Fruit fly (Drosophila melanogaster) whole organism, embryonic: Measurements from ENCODE around the gene CG13390.

Experiments used
- CG10209 ChIP-seq: fragments of 200-800 bp; sonication (Bioruptor generic); optimal IDR thresholded peaks from 3 replicates; lab custom pipeline; 2017; ENCODE audit warnings: missing biosample characterization, mild to moderate bottlenecking, missing genetic modification characterization, missing genetic modification reagents
- CG10979 ChIP-seq: fragments of 200-800 bp; sonication (Bioruptor generic); optimal IDR thresholded peaks from 2 replicates; lab custom pipeline; 2018; ENCODE audit warnings: missing biosample characterization, mild to moderate bottlenecking, missing genetic modification characterization, moderate library complexity
- CG12219 ChIP-seq: fragments of 200-800 bp; sonication (Bioruptor generic); optimal IDR thresholded peaks from 3 replicates; lab custom pipeline; 2018; ENCODE audit warnings: missing biosample characterization, mild to moderate bottlenecking, missing genetic modification characterization
- CG1233 ChIP-seq: fragments of 200-800 bp; sonication (Bioruptor generic); optimal IDR thresholded peaks from 4 replicates; lab custom pipeline; 2018; ENCODE audit warnings: missing biosample characterization, mild to moderate bottlenecking, missing genetic modification characterization
- CG12659 ChIP-seq: fragments of 200-800 bp; sonication (Bioruptor generic); optimal IDR thresholded peaks from 3 replicates; lab custom pipeline; 2017; ENCODE audit warnings: mild to moderate bottlenecking, missing biosample characterization, missing genetic modification reagents, missing genetic modification characterization
- CG13894 ChIP-seq: fragments of 200-800 bp; sonication (Bioruptor generic); optimal IDR thresholded peaks from 3 replicates; lab custom pipeline; 2018; ENCODE audit warnings: missing biosample characterization, mild to moderate bottlenecking, missing genetic modification characterization, moderate library complexity
- CG14710 ChIP-seq: fragments of 200-800 bp; sonication (Bioruptor generic); optimal IDR thresholded peaks from 3 replicates; lab custom pipeline; 2019; ENCODE audit warnings: missing biosample characterization, mild to moderate bottlenecking, missing genetic modification characterization, moderate library complexity
- CG2712 ChIP-seq: fragments of 200-800 bp; optimal IDR thresholded peaks from 3 replicates; lab custom pipeline; 2019; ENCODE audit warnings: missing biosample characterization, mild to moderate bottlenecking, missing genetic modification characterization, moderate library complexity
- CG2889 ChIP-seq: fragments of 200-800 bp; sonication (Bioruptor generic); IDR thresholded peaks from 3 replicates; pipeline ENCODE4 v1.3.6; 2022; ENCODE audit warnings: missing biosample characterization, missing genetic modification characterization
- CG3847 ChIP-seq: fragments of 200-800 bp; sonication (Bioruptor generic); IDR thresholded peaks from 2 replicates; pipeline ENCODE4 v1.3.6; 2022; ENCODE audit warnings: missing biosample characterization, missing genetic modification characterization
- CG4820 ChIP-seq: fragments of 200-800 bp; sonication (Bioruptor generic); optimal IDR thresholded peaks from 3 replicates; lab custom pipeline; 2016; ENCODE audit warnings: missing biosample characterization, missing genetic modification characterization
- CG6683 ChIP-seq: fragments of 200-800 bp; sonication (Bioruptor generic); optimal IDR thresholded peaks from 2 replicates; lab custom pipeline; 2017; ENCODE audit warnings: missing biosample characterization, mild to moderate bottlenecking, missing genetic modification characterization, missing genetic modification reagents
- CG7271 ChIP-seq: fragments of 200-800 bp; sonication (Bioruptor generic); optimal IDR thresholded peaks from 2 replicates; lab custom pipeline; 2018; ENCODE audit warnings: missing biosample characterization, mild to moderate bottlenecking, missing genetic modification characterization, moderate library complexity
- CG7786 ChIP-seq: fragments of 200-800 bp; sonication (Bioruptor generic); optimal IDR thresholded peaks from 2 replicates; lab custom pipeline; 2016; ENCODE audit warnings: missing biosample characterization, missing genetic modification characterization
- CG9817 ChIP-seq: fragments of 200-800 bp; sonication (Bioruptor generic); optimal IDR thresholded peaks from 2 replicates; lab custom pipeline; 2018; ENCODE audit warnings: missing biosample characterization, mild to moderate bottlenecking, missing genetic modification characterization, moderate library complexity
- CHES-1-like ChIP-seq: fragments of 200-800 bp; sonication (Bioruptor generic); optimal IDR thresholded peaks from 2 replicates; lab custom pipeline; 2016; ENCODE audit warnings: missing biosample characterization, missing genetic modification characterization
- CoRest ChIP-seq: fragments of 200-800 bp; sonication (Bioruptor generic); optimal IDR thresholded peaks from 3 replicates; lab custom pipeline; 2018; ENCODE audit warnings: missing biosample characterization, mild to moderate bottlenecking, missing genetic modification characterization, moderate library complexity
- Dip3 ChIP-seq: fragments of 200-800 bp; sonication (Bioruptor generic); optimal IDR thresholded peaks from 3 replicates; lab custom pipeline; 2016; ENCODE audit warnings: missing biosample characterization, missing genetic modification characterization
- Doc3 ChIP-seq: fragments of 200-800 bp; sonication (Bioruptor generic); IDR thresholded peaks from 3 replicates; pipeline ENCODE4 v1.3.6; 2022; ENCODE audit warnings: missing biosample characterization, missing genetic modification characterization; ENCODE audit not compliant: partially characterized antibody
- HLH4C ChIP-seq: fragments of 200-800 bp; sonication (Bioruptor generic); IDR thresholded peaks from 3 replicates; pipeline ENCODE4 v1.3.6; 2022; ENCODE audit warnings: missing biosample characterization, missing genetic modification characterization; ENCODE audit not compliant: partially characterized antibody
- Rfx ChIP-seq: fragments of 200-800 bp; sonication (Bioruptor generic); IDR thresholded peaks from 2 replicates; pipeline ENCODE4 v1.3.6; 2022; ENCODE audit warnings: missing biosample characterization, missing genetic modification characterization
- Sin3A ChIP-seq: fragments of >200 bp; optimal IDR thresholded peaks from 2 replicates; lab custom pipeline; 2018
- Sry-δ ChIP-seq: fragments of 200-800 bp; sonication (Bioruptor generic); optimal IDR thresholded peaks from 2 replicates; lab custom pipeline; 2016; ENCODE audit warnings: missing biosample characterization, missing genetic modification characterization
- Stat92E ChIP-seq, 3 experiments: fragments of >200 bp in 2 of 3; fragments of 200-800 bp in 1 of 3; sonication (Bioruptor generic) in 1 of 3; optimal IDR thresholded peaks; 2 replicates each; lab custom pipeline; 2017 to 2019; ENCODE audit warnings: missing biosample characterization in 3 of 3, missing genetic modification characterization in 3 of 3, mild to moderate bottlenecking in 1 of 3, moderate library complexity in 1 of 3
- bigmax ChIP-seq: fragments of 200-800 bp; sonication (Bioruptor generic); optimal IDR thresholded peaks from 2 replicates; lab custom pipeline; 2018; ENCODE audit warnings: missing biosample characterization, mild to moderate bottlenecking, missing genetic modification characterization
- ci ChIP-seq: fragments of 200-800 bp; sonication (Bioruptor generic); IDR thresholded peaks from 3 replicates; pipeline ENCODE4 v1.3.6; 2022; ENCODE audit warnings: missing biosample characterization, missing genetic modification characterization
- dmrt11E ChIP-seq: fragments of 200-800 bp; sonication (Bioruptor generic); optimal IDR thresholded peaks from 3 replicates; lab custom pipeline; 2018; ENCODE audit warnings: missing biosample characterization, mild to moderate bottlenecking, missing genetic modification characterization, moderate library complexity
- fd3F ChIP-seq: fragments of 200-800 bp; sonication (Bioruptor generic); optimal IDR thresholded peaks from 2 replicates; lab custom pipeline; 2018; ENCODE audit warnings: missing biosample characterization, mild to moderate bottlenecking, missing genetic modification characterization, moderate library complexity
- grau ChIP-seq: fragments of 200-800 bp; optimal IDR thresholded peaks from 3 replicates; lab custom pipeline; 2019; ENCODE audit warnings: missing biosample characterization, mild to moderate bottlenecking, missing genetic modification characterization, moderate library complexity
- hb ChIP-seq: fragments of 200-800 bp; sonication (Bioruptor generic); IDR thresholded peaks from 3 replicates; pipeline ENCODE4 v1.3.6; 2022; ENCODE audit warnings: missing biosample characterization, missing genetic modification characterization; ENCODE audit not compliant: partially characterized antibody
- hkb ChIP-seq, 2 experiments: fragments of 200-800 bp in 1 of 2; fragments of >200 bp in 1 of 2; sonication (Bioruptor generic) in 1 of 2; IDR thresholded peaks in 1 of 2; optimal IDR thresholded peaks in 1 of 2; 2 replicates each; pipeline versions ENCODE4 v1.3.6 to Lab custom; 2017 to 2022; ENCODE audit warnings: missing biosample characterization in 1 of 2, missing genetic modification characterization in 1 of 2
- kay ChIP-seq: fragments of 200-800 bp; sonication (Bioruptor generic); optimal IDR thresholded peaks from 2 replicates; lab custom pipeline; 2016; ENCODE audit warnings: missing biosample characterization, missing genetic modification characterization
- kni ChIP-seq: fragments of 200-800 bp; sonication (Bioruptor generic); optimal IDR thresholded peaks from 3 replicates; lab custom pipeline; 2017; ENCODE audit warnings: mild to moderate bottlenecking, missing biosample characterization, missing genetic modification reagents, missing genetic modification characterization
- knrl ChIP-seq: fragments of 200-800 bp; sonication (Bioruptor generic); IDR thresholded peaks from 3 replicates; pipeline ENCODE4 v1.3.6; 2022; ENCODE audit warnings: missing biosample characterization, missing genetic modification characterization; ENCODE audit not compliant: partially characterized antibody
- lab ChIP-seq: fragments of 200-800 bp; sonication (Bioruptor generic); optimal IDR thresholded peaks from 3 replicates; lab custom pipeline; 2017; ENCODE audit warnings: missing biosample characterization, missing genetic modification characterization, mild to moderate bottlenecking, moderate library complexity, missing genetic modification reagents
- maf-S ChIP-seq: fragments of 200-800 bp; sonication (Bioruptor generic); optimal IDR thresholded peaks from 2 replicates; lab custom pipeline; 2016; ENCODE audit warnings: missing biosample characterization, missing genetic modification characterization
- rib ChIP-seq: fragments of 200-800 bp; sonication (Bioruptor generic); IDR thresholded peaks from 2 replicates; pipeline ENCODE4 v1.3.6; 2022; ENCODE audit warnings: missing biosample characterization, missing genetic modification characterization
- row ChIP-seq: fragments of 200-800 bp; sonication (Bioruptor generic); IDR thresholded peaks from 3 replicates; pipeline ENCODE4 v1.3.6; 2022; ENCODE audit warnings: missing biosample characterization, missing genetic modification characterization
- sob ChIP-seq: fragments of 200-800 bp; sonication (Bioruptor generic); IDR thresholded peaks from 2 replicates; pipeline ENCODE4 v1.3.6; 2022; ENCODE audit warnings: missing biosample characterization, missing genetic modification characterization
- sug ChIP-seq: fragments of 200-800 bp; optimal IDR thresholded peaks from 2 replicates; lab custom pipeline; 2019; ENCODE audit warnings: missing biosample characterization, mild to moderate bottlenecking, missing genetic modification characterization, moderate library complexity
- tgo ChIP-seq: fragments of 200-800 bp; sonication (Bioruptor generic); IDR thresholded peaks from 3 replicates; pipeline ENCODE4 v1.3.6; 2022; ENCODE audit warnings: missing biosample characterization, missing genetic modification characterization
- unpg ChIP-seq: fragments of 200-800 bp; sonication (Bioruptor generic); optimal IDR thresholded peaks from 3 replicates; lab custom pipeline; 2018; ENCODE audit warnings: missing biosample characterization, mild to moderate bottlenecking, missing genetic modification characterization, moderate library complexity
- vnd ChIP-seq: fragments of 200-800 bp; sonication (Bioruptor generic); IDR thresholded peaks from 3 replicates; pipeline ENCODE4 v1.3.6; 2022; ENCODE audit warnings: missing biosample characterization, missing genetic modification characterization; ENCODE audit not compliant: partially characterized antibody
- wor ChIP-seq: fragments of 200-800 bp; sonication (Bioruptor generic); IDR thresholded peaks from 2 replicates; pipeline ENCODE4 v1.3.6; 2022; ENCODE audit warnings: missing biosample characterization, missing genetic modification characterization
- zen ChIP-seq: fragments of 200-800 bp; sonication (Bioruptor generic); optimal IDR thresholded peaks from 3 replicates; lab custom pipeline; 2018; ENCODE audit warnings: missing biosample characterization, mild to moderate bottlenecking, missing genetic modification characterization, moderate library complexity
- zen2 ChIP-seq: fragments of 200-800 bp; sonication (Bioruptor generic); IDR thresholded peaks from 3 replicates; pipeline ENCODE4 v1.3.6; 2022; ENCODE audit warnings: missing biosample characterization, missing genetic modification characterization; ENCODE audit not compliant: partially characterized antibody

Gene CG13390

DNA sequence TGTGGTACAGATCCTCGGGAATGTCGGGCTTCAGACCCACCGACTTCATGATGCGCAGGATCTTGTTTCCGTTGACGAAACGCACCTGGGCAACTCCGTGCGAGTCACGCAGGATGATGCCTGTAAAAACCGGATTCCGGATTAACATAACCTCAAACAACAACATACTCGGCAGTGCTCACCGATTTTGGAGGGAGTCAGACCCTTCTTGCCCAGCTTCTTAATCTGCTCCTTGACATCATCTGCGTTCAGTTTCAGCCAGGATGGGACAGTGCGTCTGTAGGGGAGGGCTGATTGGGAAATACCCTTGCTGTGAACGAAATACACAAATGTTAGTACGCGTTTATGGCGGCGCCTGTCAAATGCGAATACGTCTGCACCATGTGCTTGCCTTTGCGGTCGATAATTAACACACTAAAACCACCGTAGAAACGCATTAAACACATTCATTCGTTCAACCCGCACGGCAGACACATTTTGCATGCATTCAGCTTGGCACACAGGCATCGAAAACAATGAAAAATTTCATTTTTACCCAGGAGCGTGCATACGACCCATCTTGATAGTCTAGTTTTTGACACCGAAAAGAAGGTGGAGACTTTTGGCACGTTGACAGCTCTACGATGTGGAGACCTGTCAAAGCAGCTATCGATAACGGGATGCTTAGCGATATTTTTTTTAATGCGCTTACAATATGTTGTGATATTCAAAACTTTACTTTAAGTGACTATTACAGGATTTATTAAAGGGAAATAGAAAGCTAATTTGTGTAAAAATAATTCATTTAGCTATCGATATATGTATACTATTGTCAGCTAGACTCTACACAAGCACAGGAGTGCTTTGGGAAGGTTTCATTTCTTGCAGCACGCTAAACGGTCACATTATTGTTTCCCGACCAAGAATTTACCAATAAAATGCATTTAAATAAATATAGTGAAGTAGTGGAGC, 12.3 kb downstream of the CG13390 start, which contains the start of the genes RpS13 and CSN8 (continued):
- TF ChIP-seq knrl (peak; percentile 95), grau (tag; lab: Kevin White, UChicago) (peak; percentile 7), CG10979 (peak; percentile 20), rib (no peak), CG9817 (no peak), Sry-δ (GFP tag; lab: Kevin White, UChicago) (peak; percentile 88), hkb (optimal IDR thresholded peaks at IDR 0.05; lab: Kevin White, UChicago) (no peak), hkb (GFP tag; IDR thresholded peaks at IDR 0.05; lab: Robert Waterston, UW) (0 out of 2 replicates have a peak, but pooled peaks have one; percentile 12), bigmax (GFP tag; lab: Kevin White, UChicago) (peak; percentile 95), kni (peak; percentile 66), sug (tag; lab: Kevin White, UChicago) (peak; percentile 55), HLH4C (GFP tag; lab: Robert Waterston, UW) (peak; percentile 92), row (peak; percentile 49), zen2 (GFP tag; lab: Robert Waterston, UW) (peak; percentile 87; the same call in 2 of the 3 replicates), Sin3A (lab: Kevin White, UChicago) (peak; percentile 93), CG12659 (GFP tag; lab: Kevin White, UChicago) (peak; percentile 75), ci (0 out of 3 replicates have a peak, but pooled peaks have one; percentile 15), CG7271 (tag; lab: Kevin White, UChicago) (peak; percentile 17), CG7786 (GFP tag; lab: Kevin White, UChicago) (no peak), maf-S (GFP tag; lab: Kevin White, UChicago) (peak; percentile 22), Stat92E (GFP tag; optimal IDR thresholded peaks at IDR 0.05; lab: Kevin White, UChicago) (no peak), CG4820 (GFP tag; lab: Kevin White, UChicago) (no peak), Dip3 (GFP tag; lab: Kevin White, UChicago) (peak; percentile 7), CG2712 (tag; lab: Kevin White, UChicago) (peak; percentile 33), lab (GFP tag; lab: Kevin White, UChicago) (peak; percentile 25), dmrt11E (tag; lab: Kevin White, UChicago) (no peak), CG3847 (GFP tag; lab: Robert Waterston, UW) (0 out of 2 replicates have a peak, but pooled peaks have one; percentile 7), fd3F (no peak), sob (GFP tag; lab: Robert Waterston, UW) (peak; percentile 54; the same call in 1 of the 2 replicates), kay (GFP tag; lab: Kevin White, UChicago) (no peak), CG13894 (peak; percentile 47), zen (tag; lab: Kevin White, UChicago) (peak; percentile 36), CG2889 (GFP tag; lab: Robert Waterston, UW) (no peak), CHES-1-like (GFP tag; lab: Kevin White, UChicago) (peak; percentile 8), Doc3 (GFP tag; lab: Robert Waterston, UW) (peak; percentile 93), CoRest (tag; lab: Kevin White, UChicago) (peak; percentile 17), CG1233 (GFP tag; lab: Kevin White, UChicago) (peak; percentile 12), CG14710 (tag; lab: Kevin White, UChicago) (peak; percentile 75), CG6683 (no peak), CG10209 (no peak), hb (peak; percentile 94), vnd (peak; percentile 90), wor (GFP tag; lab: Robert Waterston, UW) (no peak), tgo (GFP tag; lab: Robert Waterston, UW) (no peak), Rfx (GFP tag; lab: Robert Waterston, UW) (peak; percentile 43), CG12219 (GFP tag; lab: Kevin White, UChicago) (no peak), unpg (GFP tag; lab: Kevin White, UChicago) (peak; percentile 27)
